Fruit fly (Drosophila melanogaster): ENCODE measurements around the gene Ets98B.

- TF ChIP-seq h (optimal IDR thresholded peaks at IDR 0.05) = no peak
- no peak for TF ChIP-seq Myc (optimal IDR thresholded peaks at IDR 0.05)
- no peak for TF ChIP-seq ttk (optimal IDR thresholded peaks at IDR 0.05)
These were observed 42.3 kb upstream of the Ets98B start, which contains the start of gene CG43319 for dm6 chr3R:27694018-27694417.

Measured in Kc167 (cell line).